Fruit fly (Drosophila melanogaster) whole organism, prepupa: ENCODE measurements around the gene CG10654.

Source experiments
- Blimp-1 ChIP-seq: fragments of 200-800 bp; sonication (Bioruptor generic); optimal IDR thresholded peaks from 3 replicates; lab custom pipeline; 2017; ENCODE audit warnings: missing biosample characterization, missing genetic modification characterization, mild to moderate bottlenecking, moderate library complexity, missing genetic modification reagents
- CG10631 ChIP-seq: fragments of 200-800 bp; sonication (Bioruptor generic); optimal IDR thresholded peaks from 2 replicates; lab custom pipeline; 2016; ENCODE audit warnings: missing biosample characterization, missing genetic modification characterization
- CG10669 ChIP-seq: fragments of 200-800 bp; sonication (Bioruptor generic); optimal IDR thresholded peaks from 3 replicates; lab custom pipeline; 2018; ENCODE audit warnings: missing biosample characterization, mild to moderate bottlenecking, missing genetic modification characterization, moderate library complexity
- CG11762 ChIP-seq: fragments of 200-800 bp; sonication (Bioruptor generic); optimal IDR thresholded peaks from 3 replicates; lab custom pipeline; 2016; ENCODE audit warnings: missing biosample characterization, missing genetic modification characterization; ENCODE audit not compliant: insufficient read depth
- CG11902 ChIP-seq: fragments of 200-800 bp; sonication (Bioruptor generic); optimal IDR thresholded peaks from 3 replicates; lab custom pipeline; 2016; ENCODE audit warnings: missing biosample characterization, missing genetic modification characterization
- CG15336 ChIP-seq: fragments of 200-800 bp; sonication (Bioruptor generic); IDR thresholded peaks from 2 replicates; pipeline ENCODE4 v1.3.6; 2022; ENCODE audit warnings: missing biosample characterization, missing genetic modification characterization
- CG1621 ChIP-seq: fragments of 200-800 bp; sonication (Bioruptor generic); optimal IDR thresholded peaks from 3 replicates; lab custom pipeline; 2018; ENCODE audit warnings: missing biosample characterization, mild to moderate bottlenecking, missing genetic modification characterization
- CG16779 ChIP-seq: fragments of 200-800 bp; sonication (Bioruptor generic); optimal IDR thresholded peaks from 3 replicates; lab custom pipeline; 2017; ENCODE audit warnings: missing biosample characterization, mild to moderate bottlenecking, missing genetic modification characterization
- CG3032 ChIP-seq: fragments of 200-800 bp; optimal IDR thresholded peaks from 2 replicates; lab custom pipeline; 2019; ENCODE audit warnings: missing biosample characterization, mild to moderate bottlenecking, missing genetic modification characterization, moderate library complexity
- CG31627 ChIP-seq: fragments of 200-800 bp; sonication (Bioruptor generic); optimal IDR thresholded peaks from 3 replicates; lab custom pipeline; 2016; ENCODE audit warnings: missing biosample characterization, missing genetic modification characterization
- CG32006 ChIP-seq: fragments of 200-800 bp; sonication (Bioruptor generic); optimal IDR thresholded peaks from 3 replicates; lab custom pipeline; 2017; ENCODE audit warnings: missing biosample characterization, mild to moderate bottlenecking, missing genetic modification characterization
- CG34406 ChIP-seq: fragments of 200-800 bp; sonication (Bioruptor generic); optimal IDR thresholded peaks from 3 replicates; lab custom pipeline; 2016; ENCODE audit warnings: missing biosample characterization, missing genetic modification characterization
- CG6163 ChIP-seq: fragments of 200-800 bp; sonication (Bioruptor generic); IDR thresholded peaks from 3 replicates; pipeline ENCODE4 v1.3.6; 2022; ENCODE audit warnings: missing biosample characterization, missing genetic modification characterization
- CG6276 ChIP-seq: fragments of 200-800 bp; sonication (Bioruptor generic); optimal IDR thresholded peaks from 2 replicates; lab custom pipeline; 2017; ENCODE audit warnings: missing biosample characterization, mild to moderate bottlenecking, missing genetic modification characterization
- CG6792 ChIP-seq: fragments of 200-800 bp; sonication (Bioruptor generic); optimal IDR thresholded peaks from 3 replicates; lab custom pipeline; 2016; ENCODE audit warnings: missing biosample characterization, missing genetic modification characterization
- CG6808 ChIP-seq: fragments of 200-800 bp; sonication (Bioruptor generic); optimal IDR thresholded peaks from 3 replicates; lab custom pipeline; 2017; ENCODE audit warnings: missing biosample characterization, missing genetic modification characterization, mild to moderate bottlenecking, moderate library complexity, missing genetic modification reagents
- CG6854 ChIP-seq: fragments of 200-800 bp; sonication (Bioruptor generic); optimal IDR thresholded peaks from 2 replicates; lab custom pipeline; 2017; ENCODE audit warnings: missing biosample characterization, mild to moderate bottlenecking, missing genetic modification characterization
- CG7368 ChIP-seq: fragments of 200-800 bp; sonication (Bioruptor generic); optimal IDR thresholded peaks from 3 replicates; lab custom pipeline; 2016; ENCODE audit warnings: missing biosample characterization, missing genetic modification characterization
- CG8319 ChIP-seq: fragments of 200-800 bp; sonication (Bioruptor generic); optimal IDR thresholded peaks from 3 replicates; lab custom pipeline; 2016; ENCODE audit warnings: missing biosample characterization, missing genetic modification characterization
- CG8632 ChIP-seq: fragments of 200-800 bp; sonication (Bioruptor generic); optimal IDR thresholded peaks from 3 replicates; lab custom pipeline; 2016; ENCODE audit warnings: missing biosample characterization, missing genetic modification characterization
- CG9139 ChIP-seq: fragments of 200-800 bp; sonication (Bioruptor generic); optimal IDR thresholded peaks from 3 replicates; lab custom pipeline; 2017; ENCODE audit warnings: missing biosample characterization, mild to moderate bottlenecking, missing genetic modification characterization
- Eip75B ChIP-seq: fragments of 200-800 bp; sonication (Bioruptor generic); optimal IDR thresholded peaks from 3 replicates; lab custom pipeline; 2016; ENCODE audit warnings: missing biosample characterization, missing genetic modification characterization
- Eip78C ChIP-seq: fragments of 200-800 bp; sonication (Bioruptor generic); peaks from one replicate; lab custom pipeline; 2016; ENCODE audit warnings: missing biosample characterization, missing genetic modification characterization
- Eip93F ChIP-seq: fragments of 200-800 bp; sonication (Bioruptor generic); optimal IDR thresholded peaks from 2 replicates; lab custom pipeline; 2016; ENCODE audit warnings: missing biosample characterization, mild to moderate bottlenecking, missing genetic modification characterization
- Ets96B ChIP-seq: fragments of 200-800 bp; optimal IDR thresholded peaks from 2 replicates; lab custom pipeline; 2019; ENCODE audit warnings: missing biosample characterization, mild to moderate bottlenecking, missing genetic modification characterization, moderate library complexity
- Hr38 ChIP-seq: sonication (Bioruptor generic); optimal IDR thresholded peaks from 2 replicates; lab custom pipeline; 2016; ENCODE audit warnings: missing biosample characterization, missing genetic modification characterization
- Hr39 ChIP-seq: fragments of 200-800 bp; sonication (Bioruptor generic); optimal IDR thresholded peaks from 2 replicates; lab custom pipeline; 2016; ENCODE audit warnings: missing biosample characterization, missing genetic modification characterization
- Lpt ChIP-seq: fragments of 200-800 bp; sonication (Bioruptor generic); optimal IDR thresholded peaks from 3 replicates; lab custom pipeline; 2016; ENCODE audit warnings: missing biosample characterization, missing genetic modification characterization
- Met ChIP-seq: fragments of 200-800 bp; sonication (Bioruptor generic); optimal IDR thresholded peaks from 3 replicates; lab custom pipeline; 2016; ENCODE audit warnings: missing biosample characterization, missing genetic modification characterization
- OdsH ChIP-seq: fragments of 200-800 bp; sonication (Bioruptor generic); optimal IDR thresholded peaks from 3 replicates; lab custom pipeline; 2016; ENCODE audit warnings: missing biosample characterization, missing genetic modification characterization
- Smox ChIP-seq: fragments of 200-800 bp; sonication (Bioruptor generic); optimal IDR thresholded peaks from 3 replicates; lab custom pipeline; 2016; ENCODE audit warnings: missing biosample characterization, missing genetic modification characterization
- Sox102F ChIP-seq: fragments of 200-800 bp; sonication (Bioruptor generic); optimal IDR thresholded peaks from 2 replicates; lab custom pipeline; 2016; ENCODE audit warnings: missing biosample characterization, mild to moderate bottlenecking, missing genetic modification characterization
- Sox14 ChIP-seq: fragments of 200-800 bp; sonication (Bioruptor generic); optimal IDR thresholded peaks from 3 replicates; lab custom pipeline; 2016; ENCODE audit warnings: missing biosample characterization, missing genetic modification characterization
- Sox15 ChIP-seq: fragments of 200-800 bp; sonication (Bioruptor generic); optimal IDR thresholded peaks from 3 replicates; lab custom pipeline; 2016; ENCODE audit warnings: missing biosample characterization, missing genetic modification characterization
- achi ChIP-seq: fragments of 200-800 bp; sonication (Bioruptor generic); optimal IDR thresholded peaks from 3 replicates; lab custom pipeline; 2016; ENCODE audit warnings: missing biosample characterization, missing genetic modification characterization
- acj6 ChIP-seq: fragments of 200-800 bp; sonication (Bioruptor generic); optimal IDR thresholded peaks from 3 replicates; lab custom pipeline; 2016; ENCODE audit warnings: missing biosample characterization, missing genetic modification characterization
- cyc ChIP-seq: fragments of 200-800 bp; sonication (Bioruptor generic); optimal IDR thresholded peaks from 3 replicates; lab custom pipeline; 2016; ENCODE audit warnings: missing biosample characterization, missing genetic modification characterization
- dac ChIP-seq: fragments of 200-800 bp; sonication (Bioruptor generic); optimal IDR thresholded peaks from 2 replicates; lab custom pipeline; 2017; ENCODE audit warnings: missing biosample characterization, mild to moderate bottlenecking, missing genetic modification characterization
- dsx ChIP-seq: fragments of 200-800 bp; optimal IDR thresholded peaks from 3 replicates; lab custom pipeline; 2019; ENCODE audit warnings: missing biosample characterization, mild to moderate bottlenecking, missing genetic modification characterization, moderate library complexity; ENCODE audit not compliant: poor library complexity, severe bottlenecking
- eg ChIP-seq: fragments of 200-800 bp; sonication (Bioruptor generic); IDR thresholded peaks from 3 replicates; pipeline ENCODE4 v1.3.6; 2022; ENCODE audit warnings: missing biosample characterization, missing genetic modification characterization
- esn ChIP-seq: fragments of 200-800 bp; sonication (Bioruptor generic); optimal IDR thresholded peaks from 2 replicates; lab custom pipeline; 2016; ENCODE audit warnings: missing biosample characterization, mild to moderate bottlenecking, missing genetic modification characterization, moderate library complexity
- fd85E ChIP-seq: fragments of 200-800 bp; sonication (Bioruptor generic); optimal IDR thresholded peaks from 3 replicates; lab custom pipeline; 2016; ENCODE audit warnings: missing biosample characterization, missing genetic modification characterization
- fkh ChIP-seq: fragments of 200-800 bp; sonication (Bioruptor generic); optimal IDR thresholded peaks from 3 replicates; lab custom pipeline; 2017; ENCODE audit warnings: missing biosample characterization, mild to moderate bottlenecking, missing genetic modification characterization, moderate library complexity
- lz ChIP-seq: fragments of 200-800 bp; sonication (Bioruptor generic); optimal IDR thresholded peaks from 3 replicates; lab custom pipeline; 2016; ENCODE audit warnings: missing biosample characterization, missing genetic modification characterization
- pdm3 ChIP-seq: fragments of 200-800 bp; sonication (Bioruptor generic); optimal IDR thresholded peaks from 3 replicates; lab custom pipeline; 2016; ENCODE audit warnings: missing biosample characterization, missing genetic modification characterization
- salr ChIP-seq, 2 experiments: fragments of 200-800 bp; sonication (Bioruptor generic); optimal IDR thresholded peaks; 3 replicates each; lab custom pipeline; 2016 to 2018; ENCODE audit warnings: missing biosample characterization in 2 of 2, missing genetic modification characterization in 2 of 2, mild to moderate bottlenecking in 1 of 2
- ss ChIP-seq, 2 experiments: fragments of 200-800 bp; sonication (Bioruptor generic); optimal IDR thresholded peaks; 2 replicates in 1 of 2; 3 replicates in 1 of 2; lab custom pipeline; 2017 to 2018; ENCODE audit warnings: mild to moderate bottlenecking in 2 of 2, missing biosample characterization in 2 of 2, missing genetic modification characterization in 2 of 2, moderate library complexity in 1 of 2
- svp ChIP-seq: fragments of 200-800 bp; sonication (Bioruptor generic); peaks from one replicate; lab custom pipeline; 2016; ENCODE audit warnings: missing biosample characterization, missing genetic modification characterization
- topi ChIP-seq: fragments of 200-800 bp; sonication (Bioruptor generic); optimal IDR thresholded peaks from 3 replicates; lab custom pipeline; 2016; ENCODE audit warnings: missing biosample characterization, missing genetic modification characterization

CG10654 gene

DNA sequence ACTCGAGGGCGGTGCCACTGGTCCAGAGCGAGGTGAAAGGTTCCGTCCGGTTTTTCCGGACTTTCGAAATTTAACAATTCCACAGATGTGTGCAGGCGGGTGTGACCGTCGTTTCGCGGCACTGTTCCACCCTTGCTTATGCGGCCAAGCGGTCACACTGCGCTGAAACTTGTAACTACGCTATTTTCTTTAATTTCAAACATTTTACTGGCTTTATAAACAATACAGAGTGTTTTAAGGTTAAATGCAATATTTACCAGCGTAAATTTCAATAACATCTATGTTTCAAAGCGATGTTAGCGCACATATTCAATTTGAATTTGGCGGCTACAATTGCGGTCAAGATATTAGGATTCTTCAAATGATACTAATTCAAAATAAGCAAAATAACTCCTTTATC, 22.4 kb upstream of the CG10654 start, which contains the start of gene nst (continued):
- TF ChIP-seq eg (GFP tag; lab: Robert Waterston, UW) (no peak), fd85E (GFP tag; lab: Kevin White, UChicago) (no peak)

DNA sequence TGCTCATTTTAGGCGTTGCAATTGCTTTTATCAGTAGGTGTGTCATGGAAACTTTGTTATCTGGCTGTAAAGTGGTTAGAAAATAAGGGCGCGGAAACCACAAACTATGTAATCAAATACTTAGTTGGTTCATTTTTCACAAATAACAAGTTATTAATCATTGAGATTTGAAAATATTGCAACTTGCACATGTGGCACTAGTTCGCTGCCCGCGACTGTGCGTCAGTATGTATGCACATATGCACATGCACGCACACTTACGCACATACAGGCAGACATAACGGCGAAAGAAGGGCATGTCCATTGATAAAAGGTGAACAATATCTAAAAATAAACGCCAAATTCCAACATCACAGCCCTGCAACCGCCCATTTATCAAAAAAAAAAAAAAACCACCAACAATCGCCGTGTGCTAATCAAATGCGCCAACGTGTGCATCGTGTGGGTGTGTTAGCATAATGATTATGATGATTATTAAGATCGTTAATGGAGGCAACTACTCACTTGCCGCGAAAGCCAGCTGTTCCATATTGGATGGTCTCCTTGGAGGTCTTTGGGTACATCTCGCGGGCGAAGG, 21.9 kb upstream of the CG10654 start:
- peak; percentile 72 for TF ChIP-seq OdsH (GFP tag; lab: Kevin White, UChicago)
- peak; percentile 38 for TF ChIP-seq CG11762
- peak; percentile 79 for TF ChIP-seq esn (GFP tag; lab: Kevin White, UChicago)
- no peak for TF ChIP-seq CG6276 (GFP tag; lab: Kevin White, UChicago)
- peak; percentile 74 for TF ChIP-seq Hr39 (GFP tag; lab: Kevin White, UChicago)
- TF ChIP-seq lz (GFP tag; lab: Kevin White, UChicago) = peak; percentile 61
- peak; percentile 21 for TF ChIP-seq CG8319 (GFP tag; lab: Kevin White, UChicago)
- peak; percentile 74 for TF ChIP-seq Met
- no peak for TF ChIP-seq fkh
- peak; percentile 65 for TF ChIP-seq CG32006
- peak; percentile 44 for TF ChIP-seq CG10631 (GFP tag; lab: Kevin White, UChicago)
- TF ChIP-seq CG11902 (GFP tag; lab: Kevin White, UChicago) = peak; percentile 18
- TF ChIP-seq CG6854 = peak; percentile 9
- TF ChIP-seq cyc = peak; percentile 56
- TF ChIP-seq Eip93F (GFP tag; lab: Kevin White, UChicago) = peak; percentile 65
- TF ChIP-seq dac (GFP tag; lab: Kevin White, UChicago) = peak; percentile 47
- TF ChIP-seq Lpt (GFP tag; lab: Kevin White, UChicago) = peak; percentile 40
- TF ChIP-seq CG7368 (GFP tag; lab: Kevin White, UChicago) = peak; percentile 48
- TF ChIP-seq CG34406 = peak; percentile 62
- TF ChIP-seq CG6808 = peak; percentile 51
- TF ChIP-seq CG6163 = peak; percentile 76
- TF ChIP-seq CG8632 (GFP tag; lab: Kevin White, UChicago) = peak; percentile 61
- no peak for TF ChIP-seq Sox15 (GFP tag; lab: Kevin White, UChicago)
- TF ChIP-seq CG1621 = no peak
- TF ChIP-seq CG9139 = no peak
- no peak for TF ChIP-seq fd85E (GFP tag; lab: Kevin White, UChicago)
- no peak for TF ChIP-seq Sox102F (GFP tag; lab: Kevin White, UChicago)
- TF ChIP-seq Sox14 = peak; percentile 74
- TF ChIP-seq salr (GFP tag; optimal IDR thresholded peaks at IDR 0.05; lab: Kevin White, UChicago) = peak in 1 of 2 experiments; percentile 63
- peak; percentile 46 for TF ChIP-seq CG3032 (tag; lab: Kevin White, UChicago)
- peak; percentile 94 for TF ChIP-seq Eip78C (GFP tag; lab: Kevin White, UChicago)
- peak; percentile 66 for TF ChIP-seq Ets96B (tag; lab: Kevin White, UChicago)
- peak; percentile 76 for TF ChIP-seq topi (GFP tag; lab: Kevin White, UChicago)
- peak; percentile 70 for TF ChIP-seq pdm3 (GFP tag; lab: Kevin White, UChicago)
- peak; percentile 69 for TF ChIP-seq acj6 (GFP tag; lab: Kevin White, UChicago)
- TF ChIP-seq dsx (GFP tag; lab: Kevin White, UChicago) = peak; percentile 60
- TF ChIP-seq CG16779 (tag; lab: Kevin White, UChicago) = peak; percentile 40
- TF ChIP-seq Smox = peak; percentile 62
- TF ChIP-seq CG15336 (GFP tag; lab: Robert Waterston, UW) = peak; percentile 60
- TF ChIP-seq CG31627 (GFP tag; lab: Kevin White, UChicago) = peak; percentile 73
- peak; percentile 86 for TF ChIP-seq eg (GFP tag; lab: Robert Waterston, UW)
- no peak for TF ChIP-seq Hr38 (GFP tag; lab: Kevin White, UChicago)
- no peak for TF ChIP-seq Blimp-1 (GFP tag; lab: Kevin White, UChicago)
- peak; percentile 63 for TF ChIP-seq CG6792 (GFP tag; lab: Kevin White, UChicago)
- no peak for TF ChIP-seq svp (GFP tag; lab: Kevin White, UChicago)
- TF ChIP-seq CG10669 (GFP tag; lab: Kevin White, UChicago) = peak; percentile 59
- TF ChIP-seq achi (GFP tag; lab: Kevin White, UChicago) = peak; percentile 55
- TF ChIP-seq Eip75B (GFP tag; lab: Kevin White, UChicago) = peak; percentile 50
- TF ChIP-seq ss (GFP tag; optimal IDR thresholded peaks at IDR 0.05; lab: Kevin White, UChicago) = peak; percentile 43 to 45
